Worm (Caenorhabditis elegans): ENCODE results near the gene ZK856.11.

Gene ZK856.11

ce11 chrV:10203435-10204009, 1.2 kb downstream of the ZK856.11 start, which contains the start of gene chpf-1 (continued):
- TF ChIP-seq Y48G9A.11 (GFP tag; IDR thresholded peaks at IDR 0.05) (no peak), nhr-237 (tag; optimal IDR thresholded peaks at IDR 0.05) (no peak), R02D3.7 (tag; optimal IDR thresholded peaks at IDR 0.05) (no peak), nhr-6 (tag; optimal IDR thresholded peaks at IDR 0.05) (no peak), mdt-29 (GFP tag; IDR thresholded peaks at IDR 0.05) (no peak), madf-5 (GFP tag; IDR thresholded peaks at IDR 0.05) (no peak), nhr-42 (GFP tag; IDR thresholded peaks at IDR 0.05) (no peak), daf-8 (GFP tag; IDR thresholded peaks at IDR 0.05) (no peak), Y105C5A.15 (GFP tag; IDR thresholded peaks at IDR 0.05) (no peak), ama-1 (optimal IDR thresholded peaks at IDR 0.05) (no peak), F10B5.3 (tag; optimal IDR thresholded peaks at IDR 0.05) (no peak), arid-1 (GFP tag; conservative IDR thresholded peaks at IDR 0.05) (no peak), ceh-32 (tag; optimal IDR thresholded peaks at IDR 0.05; ENCODE audit: poor library complexity) (no peak), daf-19 (GFP tag; conservative IDR thresholded peaks at IDR 0.05) (no peak), lir-3 (tag; optimal IDR thresholded peaks at IDR 0.05) (no peak), ztf-11 (tag; optimal IDR thresholded peaks at IDR 0.05) (no peak), nhr-48 (tag; optimal IDR thresholded peaks at IDR 0.05) (no peak), zip-11 (GFP tag; IDR thresholded peaks at IDR 0.05) (no peak), fos-1 (tag; optimal IDR thresholded peaks at IDR 0.05) (no peak), lin-13 (GFP tag; optimal IDR thresholded peaks at IDR 0.05) (no peak), gei-8 (GFP tag; optimal IDR thresholded peaks at IDR 0.05) (no peak), ZK546.5 (tag; optimal IDR thresholded peaks at IDR 0.05) (no peak), snpc-4 (tag; optimal IDR thresholded peaks at IDR 0.05) (no peak), lsy-2 (tag; optimal IDR thresholded peaks at IDR 0.05) (peak in 1 of 2 experiments; percentile 23), nhr-76 (tag; optimal IDR thresholded peaks at IDR 0.05) (no peak), jun-1 (tag; optimal IDR thresholded peaks at IDR 0.05) (no peak), ZK337.2 (GFP tag; IDR thresholded peaks at IDR 0.05) (no peak), spr-1 (tag; optimal IDR thresholded peaks at IDR 0.05) (no peak), ceh-28 (tag; optimal IDR thresholded peaks at IDR 0.05) (peak; percentile 64), lin-39 (tag; optimal IDR thresholded peaks at IDR 0.05) (no peak), T26A8.4 (GFP tag; IDR thresholded peaks at IDR 0.05) (no peak), set-16 (GFP tag; IDR thresholded peaks at IDR 0.05) (no peak), nhr-41 (GFP tag; IDR thresholded peaks at IDR 0.05) (no peak), F26F4.8 (GFP tag; conservative IDR thresholded peaks at IDR 0.05) (no peak), pha-4 (GFP tag; IDR thresholded peaks at IDR 0.05) (no peak), pha-4 (tag; optimal IDR thresholded peaks at IDR 0.05) (no peak), daf-12 (tag; optimal IDR thresholded peaks at IDR 0.05) (no peak), zip-2 (tag; optimal IDR thresholded peaks at IDR 0.05) (no peak), duxl-1 (tag; optimal IDR thresholded peaks at IDR 0.05; ENCODE audit: poor library complexity) (peak; percentile 26), unc-130 (GFP tag; optimal IDR thresholded peaks at IDR 0.05) (no peak), snpc-1.2 (GFP tag; IDR thresholded peaks at IDR 0.05) (no peak), ceh-62 (tag; optimal IDR thresholded peaks at IDR 0.05) (no peak), php-3 (GFP tag; IDR thresholded peaks at IDR 0.05) (no peak), egl-27 (tag; optimal IDR thresholded peaks at IDR 0.05) (no peak), egl-43 (GFP tag; IDR thresholded peaks at IDR 0.05) (no peak), nhr-10 (tag; optimal IDR thresholded peaks at IDR 0.05) (no peak), tag-97 (GFP tag; IDR thresholded peaks at IDR 0.05) (no peak), F37D6.2 (tag; optimal IDR thresholded peaks at IDR 0.05) (no peak), dve-1 (tag; optimal IDR thresholded peaks at IDR 0.05; ENCODE audit: insufficient read depth) (peak; percentile 60), zfp-3 (GFP tag; conservative IDR thresholded peaks at IDR 0.05) (no peak), ces-1 (GFP tag; optimal IDR thresholded peaks at IDR 0.05) (no peak), dmd-9 (GFP tag; IDR thresholded peaks at IDR 0.05) (no peak), D1046.2 (GFP tag; IDR thresholded peaks at IDR 0.05) (no peak)

All from whole organism, L4 larva.